Fruit fly (Drosophila melanogaster) whole organism, embryonic: ENCODE measurements around the gene CG32651.

Experiments used
- BEAF-32 ChIP-seq: fragments of 200-800 bp; sonication (Bioruptor generic); optimal IDR thresholded peaks from 3 replicates; lab custom pipeline; 2017; ENCODE audit warnings: missing biosample characterization, missing genetic modification characterization, mild to moderate bottlenecking, moderate library complexity, missing genetic modification reagents
- Bgb ChIP-seq: fragments of 200-800 bp; sonication (Bioruptor generic); IDR thresholded peaks from 2 replicates; pipeline ENCODE4 v1.3.6; 2022; ENCODE audit warnings: missing biosample characterization, missing genetic modification characterization; ENCODE audit not compliant: partially characterized antibody
- CG10543 ChIP-seq: fragments of 200-800 bp; sonication (Bioruptor generic); optimal IDR thresholded peaks from 3 replicates; lab custom pipeline; 2017; ENCODE audit warnings: missing biosample characterization, mild to moderate bottlenecking, missing genetic modification characterization, moderate library complexity
- CG10654 ChIP-seq: fragments of 200-800 bp; sonication (Bioruptor generic); optimal IDR thresholded peaks from 2 replicates; lab custom pipeline; 2016; ENCODE audit warnings: missing biosample characterization, missing genetic modification characterization
- CG12071 ChIP-seq: fragments of 200-800 bp; sonication (Bioruptor generic); optimal IDR thresholded peaks from 3 replicates; lab custom pipeline; 2018; ENCODE audit warnings: missing biosample characterization, mild to moderate bottlenecking, missing genetic modification characterization
- CG12299 ChIP-seq: fragments of 200-800 bp; sonication (Bioruptor generic); optimal IDR thresholded peaks from 2 replicates; lab custom pipeline; 2018; ENCODE audit warnings: missing biosample characterization, mild to moderate bottlenecking, missing genetic modification characterization
- CG13123 ChIP-seq: fragments of 200-800 bp; sonication (Bioruptor generic); optimal IDR thresholded peaks from 2 replicates; lab custom pipeline; 2016; ENCODE audit warnings: missing biosample characterization, missing genetic modification characterization
- CG16779 ChIP-seq: fragments of 200-800 bp; sonication (Bioruptor generic); IDR thresholded peaks from 2 replicates; pipeline ENCODE4 v1.3.6; 2022; ENCODE audit warnings: missing biosample characterization, missing genetic modification characterization
- CG17328 ChIP-seq: fragments of 200-800 bp; sonication (Bioruptor generic); IDR thresholded peaks from 2 replicates; pipeline ENCODE4 v1.3.6; 2022; ENCODE audit warnings: missing biosample characterization, missing genetic modification characterization
- CG17361 ChIP-seq: fragments of 200-800 bp; sonication (Bioruptor generic); IDR thresholded peaks from 3 replicates; pipeline ENCODE4 v1.3.6; 2022; ENCODE audit warnings: missing biosample characterization, missing genetic modification characterization
- CG17385 ChIP-seq: fragments of 200-800 bp; sonication (Bioruptor generic); optimal IDR thresholded peaks from 3 replicates; lab custom pipeline; 2018; ENCODE audit warnings: missing biosample characterization, mild to moderate bottlenecking, missing genetic modification characterization
- CG17912 ChIP-seq: fragments of 200-800 bp; sonication (Bioruptor generic); optimal IDR thresholded peaks from 2 replicates; lab custom pipeline; 2018; ENCODE audit warnings: missing biosample characterization, mild to moderate bottlenecking, missing genetic modification characterization
- CG18476 ChIP-seq: fragments of 200-800 bp; sonication (Bioruptor generic); optimal IDR thresholded peaks from 2 replicates; lab custom pipeline; 2016; ENCODE audit warnings: missing biosample characterization, mild to moderate bottlenecking, missing genetic modification characterization
- CG18619 ChIP-seq: fragments of 200-800 bp; sonication (Bioruptor generic); optimal IDR thresholded peaks from 3 replicates; lab custom pipeline; 2017; ENCODE audit warnings: missing biosample characterization, mild to moderate bottlenecking, missing genetic modification characterization
- CG2199 ChIP-seq: fragments of 200-800 bp; sonication (Bioruptor generic); IDR thresholded peaks from 3 replicates; pipeline ENCODE4 v1.3.6; 2022; ENCODE audit warnings: missing biosample characterization, missing genetic modification characterization
- CG30020 ChIP-seq: fragments of 200-800 bp; optimal IDR thresholded peaks from 2 replicates; lab custom pipeline; 2019; ENCODE audit warnings: missing biosample characterization, mild to moderate bottlenecking, missing genetic modification characterization, moderate library complexity
- CG30431 ChIP-seq: fragments of 200-800 bp; sonication (Bioruptor generic); optimal IDR thresholded peaks from 2 replicates; lab custom pipeline; 2017; ENCODE audit warnings: missing biosample characterization, missing genetic modification characterization
- CG32772 ChIP-seq: fragments of 200-800 bp; sonication (Bioruptor generic); IDR thresholded peaks from 2 replicates; pipeline ENCODE4 v1.3.6; 2022; ENCODE audit warnings: missing biosample characterization, missing genetic modification characterization
- CG3847 ChIP-seq: fragments of 200-800 bp; sonication (Bioruptor generic); IDR thresholded peaks from 2 replicates; pipeline ENCODE4 v1.3.6; 2022; ENCODE audit warnings: missing biosample characterization, missing genetic modification characterization
- CG4707 ChIP-seq: fragments of 200-800 bp; sonication (Bioruptor generic); optimal IDR thresholded peaks from 2 replicates; lab custom pipeline; 2018; ENCODE audit warnings: missing biosample characterization, mild to moderate bottlenecking, missing genetic modification characterization, moderate library complexity
- CG4854 ChIP-seq: fragments of 200-800 bp; sonication (Bioruptor generic); optimal IDR thresholded peaks from 2 replicates; lab custom pipeline; 2016; ENCODE audit warnings: missing biosample characterization, missing genetic modification characterization, inconsistent platforms
- CG6765 ChIP-seq: fragments of 200-800 bp; sonication (Bioruptor generic); optimal IDR thresholded peaks from 3 replicates; lab custom pipeline; 2017; ENCODE audit warnings: missing biosample characterization, mild to moderate bottlenecking, missing genetic modification characterization
- CG6854 ChIP-seq: fragments of 200-800 bp; sonication (Bioruptor generic); optimal IDR thresholded peaks from 3 replicates; lab custom pipeline; 2017; ENCODE audit warnings: missing biosample characterization, mild to moderate bottlenecking, missing genetic modification characterization
- CG8281 ChIP-seq: fragments of 200-800 bp; sonication (Bioruptor generic); optimal IDR thresholded peaks from 2 replicates; lab custom pipeline; 2018; ENCODE audit warnings: missing biosample characterization, mild to moderate bottlenecking, missing genetic modification characterization, moderate library complexity
- CoRest ChIP-seq: fragments of 200-800 bp; sonication (Bioruptor generic); optimal IDR thresholded peaks from 3 replicates; lab custom pipeline; 2018; ENCODE audit warnings: missing biosample characterization, mild to moderate bottlenecking, missing genetic modification characterization, moderate library complexity
- Dip2 ChIP-seq: fragments of 200-800 bp; sonication (Bioruptor generic); IDR thresholded peaks from 2 replicates; pipeline ENCODE4 v1.3.6; 2022; ENCODE audit warnings: missing biosample characterization, missing genetic modification characterization
- Drgx ChIP-seq: fragments of 200-800 bp; sonication (Bioruptor generic); IDR thresholded peaks from 2 replicates; pipeline ENCODE4 v1.3.6; 2022; ENCODE audit warnings: missing biosample characterization, missing genetic modification characterization
- E2f2 ChIP-seq: fragments of 200-800 bp; sonication (Bioruptor generic); IDR thresholded peaks from 2 replicates; pipeline ENCODE4 v1.3.6; 2022; ENCODE audit warnings: missing biosample characterization, missing genetic modification characterization
- Ets97D ChIP-seq: fragments of 200-800 bp; sonication (Bioruptor generic); optimal IDR thresholded peaks from 3 replicates; lab custom pipeline; 2016; ENCODE audit warnings: missing biosample characterization, missing genetic modification characterization
- Gsc ChIP-seq: fragments of 200-800 bp; sonication (Bioruptor generic); IDR thresholded peaks from 2 replicates; pipeline ENCODE4 v1.3.6; 2022; ENCODE audit warnings: missing biosample characterization, missing genetic modification characterization
- MESR4 ChIP-seq: fragments of 200-800 bp; sonication (Bioruptor generic); optimal IDR thresholded peaks from 2 replicates; lab custom pipeline; 2018; ENCODE audit warnings: missing biosample characterization, mild to moderate bottlenecking, missing genetic modification characterization, moderate library complexity
- Meics ChIP-seq: fragments of 200-800 bp; sonication (Bioruptor generic); optimal IDR thresholded peaks from 2 replicates; lab custom pipeline; 2017; ENCODE audit warnings: missing biosample characterization, mild to moderate bottlenecking, missing genetic modification characterization
- Myb ChIP-seq: fragments of 200-800 bp; sonication (Bioruptor generic); optimal IDR thresholded peaks from 2 replicates; lab custom pipeline; 2016; ENCODE audit warnings: missing biosample characterization, missing genetic modification characterization
- Oli ChIP-seq: fragments of 200-800 bp; sonication (Bioruptor generic); optimal IDR thresholded peaks from 2 replicates; lab custom pipeline; 2018; ENCODE audit warnings: missing biosample characterization, mild to moderate bottlenecking, missing genetic modification characterization, moderate library complexity
- YL-1 ChIP-seq: fragments of 200-800 bp; sonication (Bioruptor generic); optimal IDR thresholded peaks from 3 replicates; lab custom pipeline; 2017; ENCODE audit warnings: missing biosample characterization, mild to moderate bottlenecking, missing genetic modification characterization
- ab ChIP-seq: fragments of 200-800 bp; sonication (Bioruptor generic); optimal IDR thresholded peaks from 2 replicates; lab custom pipeline; 2016; ENCODE audit warnings: missing biosample characterization, missing genetic modification characterization
- az2 ChIP-seq: fragments of 200-800 bp; sonication (Bioruptor generic); optimal IDR thresholded peaks from 3 replicates; lab custom pipeline; 2016; ENCODE audit warnings: missing biosample characterization, missing genetic modification characterization
- chinmo ChIP-seq: fragments of 200-800 bp; sonication (Bioruptor generic); IDR thresholded peaks from 4 replicates; pipeline ENCODE4 v1.3.6; 2022; ENCODE audit warnings: missing biosample characterization, missing genetic modification characterization; ENCODE audit not compliant: partially characterized antibody
- chm ChIP-seq: fragments of 200-800 bp; sonication (Bioruptor generic); IDR thresholded peaks from 2 replicates; pipeline ENCODE4 v1.3.6; 2022; ENCODE audit warnings: missing biosample characterization, missing genetic modification characterization
- dpn ChIP-seq, 2 experiments: fragments of 200-800 bp; sonication (Bioruptor generic); optimal IDR thresholded peaks; 3 replicates each; lab custom pipeline; 2016; ENCODE audit warnings: missing biosample characterization in 2 of 2, missing genetic modification characterization in 2 of 2
- ftz-f1 ChIP-seq: fragments of 200-800 bp; sonication (Bioruptor generic); optimal IDR thresholded peaks from 2 replicates; lab custom pipeline; 2016; ENCODE audit warnings: missing biosample characterization, missing genetic modification characterization
- inv ChIP-seq: fragments of 200-800 bp; sonication (Bioruptor generic); IDR thresholded peaks from 2 replicates; pipeline ENCODE4 v1.3.6; 2022; ENCODE audit warnings: missing biosample characterization, missing genetic modification characterization; ENCODE audit not compliant: partially characterized antibody
- jumu ChIP-seq: fragments of 200-800 bp; sonication (Bioruptor generic); optimal IDR thresholded peaks from 3 replicates; lab custom pipeline; 2016; ENCODE audit warnings: missing biosample characterization, missing genetic modification characterization
- nau ChIP-seq: fragments of 200-800 bp; sonication (Bioruptor generic); optimal IDR thresholded peaks from 3 replicates; lab custom pipeline; 2017; ENCODE audit warnings: missing biosample characterization, mild to moderate bottlenecking, missing genetic modification characterization, missing genetic modification reagents
- pnt ChIP-seq: fragments of 200-800 bp; sonication (Bioruptor generic); optimal IDR thresholded peaks from 3 replicates; lab custom pipeline; 2016; ENCODE audit warnings: missing biosample characterization, missing genetic modification characterization
- salm ChIP-seq: fragments of 200-800 bp; sonication (Bioruptor generic); optimal IDR thresholded peaks from 2 replicates; lab custom pipeline; 2018; ENCODE audit warnings: missing biosample characterization, mild to moderate bottlenecking, missing genetic modification characterization
- seq ChIP-seq: fragments of 200-800 bp; sonication (Bioruptor generic); IDR thresholded peaks from 2 replicates; pipeline ENCODE4 v1.3.6; 2022; ENCODE audit warnings: missing biosample characterization, missing genetic modification characterization
- tap ChIP-seq: fragments of 200-800 bp; optimal IDR thresholded peaks from 3 replicates; lab custom pipeline; 2019; ENCODE audit warnings: missing biosample characterization, mild to moderate bottlenecking, missing genetic modification characterization, moderate library complexity
- tgo ChIP-seq: fragments of 200-800 bp; sonication (Bioruptor generic); IDR thresholded peaks from 3 replicates; pipeline ENCODE4 v1.3.6; 2022; ENCODE audit warnings: missing biosample characterization, missing genetic modification characterization
- tna ChIP-seq: fragments of 200-800 bp; sonication (Bioruptor generic); IDR thresholded peaks from 2 replicates; pipeline ENCODE4 v1.3.6; 2022; ENCODE audit warnings: missing biosample characterization, missing genetic modification characterization; ENCODE audit not compliant: partially characterized antibody
- wdn ChIP-seq: fragments of 200-800 bp; sonication (Bioruptor generic); IDR thresholded peaks from 2 replicates; pipeline ENCODE4 v1.3.6; 2022; ENCODE audit warnings: missing biosample characterization, missing genetic modification characterization
- wor ChIP-seq: fragments of 200-800 bp; sonication (Bioruptor generic); IDR thresholded peaks from 2 replicates; pipeline ENCODE4 v1.3.6; 2022; ENCODE audit warnings: missing biosample characterization, missing genetic modification characterization

The CG32651 gene

dm6 chrX:12454358-12454757, 46.1 kb upstream of the CG32651 start, which contains the start of gene CG15927 (continued):
- TF ChIP-seq tap (tag; lab: Kevin White, UChicago), result peak; percentile 60
- TF ChIP-seq CG12299 (tag; lab: Kevin White, UChicago), result no peak
- peak; percentile 11 for TF ChIP-seq nau (GFP tag; lab: Kevin White, UChicago)
- peak; percentile 62 for TF ChIP-seq wor (GFP tag; lab: Robert Waterston, UW)
- no peak for TF ChIP-seq CG13123
- TF ChIP-seq CG17385 (GFP tag; lab: Kevin White, UChicago), result peak; percentile 50
- TF ChIP-seq inv (GFP tag; lab: Robert Waterston, UW), result no peak
- TF ChIP-seq wdn (GFP tag; lab: Robert Waterston, UW), result no peak
- TF ChIP-seq CG3847 (GFP tag; lab: Robert Waterston, UW), result no peak
- TF ChIP-seq CG16779 (GFP tag; lab: Robert Waterston, UW), result no peak
- TF ChIP-seq CG18619 (GFP tag; lab: Kevin White, UChicago), result no peak
- no peak for TF ChIP-seq ftz-f1 (GFP tag; lab: Kevin White, UChicago)
- TF ChIP-seq Drgx (GFP tag; lab: Robert Waterston, UW), result no peak; the same call in 1 of the 2 replicates
- no peak for TF ChIP-seq pnt
- no peak for TF ChIP-seq jumu (GFP tag; lab: Kevin White, UChicago)
- no peak for TF ChIP-seq CG6854
- peak; percentile 42 for TF ChIP-seq az2 (GFP tag; lab: Kevin White, UChicago)
- TF ChIP-seq CG30431 (GFP tag; lab: Kevin White, UChicago), result no peak
- TF ChIP-seq CG18476 (GFP tag; lab: Kevin White, UChicago), result peak; percentile 33
- TF ChIP-seq chinmo (GFP tag; lab: Robert Waterston, UW), result no peak
- no peak for TF ChIP-seq CG17361 (GFP tag; lab: Robert Waterston, UW)
- TF ChIP-seq CG17328 (GFP tag; lab: Robert Waterston, UW), result peak; percentile 82
- TF ChIP-seq CG32772 (GFP tag; lab: Robert Waterston, UW), result no peak
- TF ChIP-seq YL-1 (GFP tag; lab: Kevin White, UChicago), result no peak
- no peak for TF ChIP-seq Dip2 (GFP tag; lab: Robert Waterston, UW)
- TF ChIP-seq CG17912 (GFP tag; lab: Kevin White, UChicago), result no peak
- TF ChIP-seq CoRest, result peak; percentile 37
- TF ChIP-seq tna (GFP tag; lab: Robert Waterston, UW), result no peak
- TF ChIP-seq CG10543 (GFP tag; lab: Kevin White, UChicago), result no peak
- TF ChIP-seq seq (GFP tag; lab: Robert Waterston, UW), result peak; percentile 36
- TF ChIP-seq dpn (GFP tag; optimal IDR thresholded peaks at IDR 0.05; lab: Kevin White, UChicago), result peak; percentile 26 to 42
- peak; percentile 8 for TF ChIP-seq salm
- TF ChIP-seq Meics (GFP tag; lab: Kevin White, UChicago), result no peak
- TF ChIP-seq CG6765, result no peak
- TF ChIP-seq Bgb (GFP tag; lab: Robert Waterston, UW), result no peak
- no peak for TF ChIP-seq ab (GFP tag; lab: Kevin White, UChicago)
- TF ChIP-seq CG8281 (tag; lab: Kevin White, UChicago), result peak; percentile 22
- no peak for TF ChIP-seq CG10654 (GFP tag; lab: Kevin White, UChicago)
- TF ChIP-seq CG4854 (GFP tag; lab: Kevin White, UChicago), result no peak
- TF ChIP-seq CG30020 (tag; lab: Kevin White, UChicago), result no peak
- peak; percentile 43; the same call in 1 of the 2 replicates for TF ChIP-seq E2f2
- TF ChIP-seq MESR4 (GFP tag; lab: Kevin White, UChicago), result no peak
- TF ChIP-seq CG4707 (GFP tag; lab: Kevin White, UChicago), result peak; percentile 40
- peak; percentile 23 for TF ChIP-seq CG12071 (GFP tag; lab: Kevin White, UChicago)
- TF ChIP-seq tgo (GFP tag; lab: Robert Waterston, UW), result no peak
- no peak for TF ChIP-seq Ets97D (GFP tag; lab: Kevin White, UChicago)
- TF ChIP-seq Myb (GFP tag; lab: Kevin White, UChicago), result no peak
- no peak for TF ChIP-seq BEAF-32 (GFP tag; lab: Kevin White, UChicago)
- TF ChIP-seq CG2199 (GFP tag; lab: Robert Waterston, UW), result no peak
- peak; percentile 74 for TF ChIP-seq chm (GFP tag; lab: Robert Waterston, UW)
- peak; percentile 61 for TF ChIP-seq Oli (tag; lab: Kevin White, UChicago)
- no peak for TF ChIP-seq Gsc (GFP tag; lab: Robert Waterston, UW)
